Worm (Caenorhabditis elegans) whole organism, midembryonic: Measurements from ENCODE around the gene dct-11.

Experiments used
- T22C8.4 ChIP-seq: fragments of 200-800 bp; sonication (Bioruptor generic); IDR thresholded peaks from 2 replicates; pipeline ENCODE4 v1.3.6; 2022; ENCODE audit warnings: missing genetic modification characterization, missing compliant biosample characterization
- cog-1 ChIP-seq: sonication (generic microtip); optimal IDR thresholded peaks from 2 replicates; lab custom pipeline; 2016; ENCODE audit warnings: missing genetic modification characterization, missing compliant biosample characterization
- flt-1 ChIP-seq: fragments of 200-800 bp; sonication (Bioruptor generic); IDR thresholded peaks from 2 replicates; pipeline ENCODE4 v1.3.6; 2022; ENCODE audit warnings: missing genetic modification characterization, missing compliant biosample characterization
- klf-2 ChIP-seq: fragments of 200-800 bp; sonication (Bioruptor generic); conservative IDR thresholded peaks from 2 replicates; pipeline ENCODE4 v1.3.6; 2022; ENCODE audit warnings: missing genetic modification reagents, missing genetic modification characterization, missing compliant biosample characterization
- med-1 ChIP-seq: sonication (generic microtip); optimal IDR thresholded peaks from 2 replicates; lab custom pipeline; 2017; ENCODE audit warnings: missing genetic modification characterization, mild to moderate bottlenecking, missing compliant biosample characterization, antibody characterized with exemption, missing genetic modification reagents; ENCODE audit not compliant: insufficient read depth
- ref-1 ChIP-seq: fragments of 200-800 bp; sonication (Bioruptor generic); conservative IDR thresholded peaks from 2 replicates; pipeline ENCODE4 v1.3.6; 2022; ENCODE audit warnings: missing genetic modification reagents, missing genetic modification characterization, missing compliant biosample characterization
- tab-1 ChIP-seq: fragments of 200-800 bp; sonication (Bioruptor generic); IDR thresholded peaks from 2 replicates; pipeline ENCODE4 v1.3.6; 2022; ENCODE audit warnings: missing genetic modification characterization, missing compliant biosample characterization
- ztf-23 ChIP-seq: fragments of 200-800 bp; sonication (Bioruptor generic); IDR thresholded peaks from 2 replicates; pipeline ENCODE4 v1.3.6; 2022; ENCODE audit warnings: missing genetic modification reagents, missing genetic modification characterization, missing compliant biosample characterization
- ztf-29 ChIP-seq: fragments of 200-800 bp; sonication (Bioruptor generic); IDR thresholded peaks from 2 replicates; pipeline ENCODE4 v1.3.6; 2022; ENCODE audit warnings: missing genetic modification reagents, missing genetic modification characterization, missing compliant biosample characterization

Gene dct-11

ce11 chrX:5803492-5803891 is 36.1 kb downstream of the dct-11 start:
- TF ChIP-seq ztf-23 (GFP tag; lab: Robert Waterston, UW) = no peak
- TF ChIP-seq ztf-29 (GFP tag; lab: Robert Waterston, UW) = no peak
- no peak for TF ChIP-seq med-1
- no peak for TF ChIP-seq klf-2 (GFP tag; lab: Robert Waterston, UW)
- no peak for TF ChIP-seq cog-1 (tag; lab: Kevin White, UChicago)
- no peak for TF ChIP-seq tab-1 (GFP tag; lab: Robert Waterston, UW)

ce11 chrX:5802582-5802981 is 37.0 kb downstream of the dct-11 start:
- TF ChIP-seq cog-1 (tag; lab: Kevin White, UChicago) = no peak
- no peak for TF ChIP-seq ztf-29 (GFP tag; lab: Robert Waterston, UW)
- no peak for TF ChIP-seq tab-1 (GFP tag; lab: Robert Waterston, UW)
- no peak for TF ChIP-seq klf-2 (GFP tag; lab: Robert Waterston, UW)
- no peak for TF ChIP-seq ref-1
- no peak for TF ChIP-seq med-1
- no peak for TF ChIP-seq ztf-23 (GFP tag; lab: Robert Waterston, UW)
- no peak for TF ChIP-seq flt-1

ce11 chrX:5801156-5801592 is 38.4 kb downstream of the dct-11 start:
- TF ChIP-seq cog-1 (tag; lab: Kevin White, UChicago) (peak; percentile 90), tab-1 (GFP tag; lab: Robert Waterston, UW) (peak; percentile 88), ztf-29 (GFP tag; lab: Robert Waterston, UW) (peak; percentile 77), ref-1 (peak; percentile 71), T22C8.4 (GFP tag; lab: Robert Waterston, UW) (peak; percentile 66), med-1 (peak; percentile 42), flt-1 (peak; percentile 89), ztf-23 (GFP tag; lab: Robert Waterston, UW) (peak; percentile 93), klf-2 (GFP tag; lab: Robert Waterston, UW) (peak; percentile 93)

DNA sequence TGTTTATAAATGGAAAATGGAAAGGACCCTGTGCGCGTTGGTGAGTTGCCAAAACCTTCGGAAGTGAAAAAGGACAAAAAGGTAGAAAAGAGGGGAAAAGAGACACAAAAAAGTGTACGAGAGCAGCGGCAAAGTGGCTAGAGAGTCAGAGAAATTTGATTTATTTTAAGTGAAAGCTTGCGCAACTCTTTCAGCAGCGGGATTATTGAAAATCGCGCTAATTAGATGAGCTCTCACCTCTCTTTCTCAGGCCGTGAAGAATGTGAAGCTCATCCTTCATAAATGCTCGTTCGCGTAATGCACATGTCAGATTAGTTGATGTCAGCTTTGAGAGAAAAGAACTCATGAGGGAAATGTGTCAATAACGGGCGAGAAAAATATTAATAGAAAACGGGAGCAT is 40.3 kb downstream of the dct-11 start:
- TF ChIP-seq med-1 (no peak), T22C8.4 (GFP tag; lab: Robert Waterston, UW) (no peak), cog-1 (tag; lab: Kevin White, UChicago) (no peak), flt-1 (no peak), ztf-23 (GFP tag; lab: Robert Waterston, UW) (no peak), ztf-29 (GFP tag; lab: Robert Waterston, UW) (no peak), tab-1 (GFP tag; lab: Robert Waterston, UW) (no peak), ref-1 (no peak), klf-2 (GFP tag; lab: Robert Waterston, UW) (no peak)

DNA sequence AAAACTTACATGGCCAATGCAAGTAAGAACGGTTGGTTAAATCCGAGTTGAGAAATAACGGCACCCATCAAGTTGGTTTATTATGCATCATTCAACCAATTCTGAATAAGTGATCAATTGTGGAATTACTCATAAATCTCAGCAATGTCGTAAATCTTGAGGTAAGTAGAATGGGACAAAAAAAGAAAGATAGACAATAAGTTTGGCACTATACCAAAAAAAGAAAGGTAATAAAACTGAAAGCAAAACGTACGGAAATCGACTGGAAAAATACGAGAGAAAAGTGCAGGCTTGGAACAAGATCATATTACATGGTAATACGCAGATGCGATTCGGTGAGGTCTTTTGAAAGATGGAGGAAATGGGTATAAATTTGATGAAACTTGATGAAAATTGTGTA is 40.9 kb downstream of the dct-11 start, which contains the start of gene F46G11.4:
Gene F46G11.4, minus strand, starts transcription at position 101 of the 400 bp plus-strand sequence.
- TF ChIP-seq cog-1 (tag; lab: Kevin White, UChicago) = no peak
- no peak for TF ChIP-seq tab-1 (GFP tag; lab: Robert Waterston, UW)
- no peak for TF ChIP-seq ref-1
- no peak for TF ChIP-seq T22C8.4 (GFP tag; lab: Robert Waterston, UW)
- TF ChIP-seq ztf-29 (GFP tag; lab: Robert Waterston, UW) = no peak
- TF ChIP-seq klf-2 (GFP tag; lab: Robert Waterston, UW) = no peak
- TF ChIP-seq ztf-23 (GFP tag; lab: Robert Waterston, UW) = no peak
- TF ChIP-seq med-1 = no peak
- no peak for TF ChIP-seq flt-1

DNA sequence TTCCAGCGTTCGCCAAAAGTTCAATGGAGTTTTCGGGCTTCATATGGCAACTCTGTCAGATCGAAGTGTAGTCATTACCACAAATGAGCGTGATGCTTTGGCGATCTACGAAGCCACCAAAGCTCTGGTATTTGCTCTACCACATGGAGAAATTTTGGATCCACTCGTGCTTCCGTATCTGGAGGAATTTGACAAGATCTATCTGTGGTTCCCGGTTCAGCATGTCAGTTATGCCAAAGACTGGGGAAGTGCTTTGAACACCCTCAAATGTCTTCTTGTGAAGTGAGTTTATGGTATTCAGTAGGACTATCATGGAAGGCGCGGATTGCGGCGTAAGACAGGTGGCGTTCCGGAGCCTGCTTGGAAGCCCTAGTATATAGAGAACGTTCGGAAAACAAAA is 45.1 kb downstream of the dct-11 start:
- TF ChIP-seq ztf-23 (GFP tag; lab: Robert Waterston, UW) = no peak
- no peak for TF ChIP-seq cog-1 (tag; lab: Kevin White, UChicago)
- TF ChIP-seq klf-2 (GFP tag; lab: Robert Waterston, UW) = no peak
- no peak for TF ChIP-seq tab-1 (GFP tag; lab: Robert Waterston, UW)
- TF ChIP-seq flt-1 = no peak

ce11 chrX:5790915-5791314 is 48.7 kb downstream of the dct-11 start, which contains the start of gene twnk-1:
twnk-1 (plus strand) TSS chrX:5791215.
- TF ChIP-seq tab-1 (GFP tag; lab: Robert Waterston, UW) (no peak), ztf-23 (GFP tag; lab: Robert Waterston, UW) (no peak), klf-2 (GFP tag; lab: Robert Waterston, UW) (no peak), flt-1 (no peak), ref-1 (no peak), med-1 (no peak), T22C8.4 (GFP tag; lab: Robert Waterston, UW) (no peak), ztf-29 (GFP tag; lab: Robert Waterston, UW) (no peak), cog-1 (tag; lab: Kevin White, UChicago) (no peak)
